Fruit fly (Drosophila melanogaster) whole organism, embryonic: Measurements from ENCODE around the gene mad2.
A peak's percentile ranks its signal among the peaks of the same experiment; 100 is the strongest.

ENCODE experiments used
- Asciz ChIP-seq: fragments of 200-800 bp; sonication (Bioruptor generic); optimal IDR thresholded peaks from 2 replicates; lab custom pipeline; 2017; ENCODE audit warnings: missing biosample characterization, mild to moderate bottlenecking, missing genetic modification characterization, missing genetic modification reagents
- CG10321 ChIP-seq: fragments of 200-800 bp; sonication (Bioruptor generic); IDR thresholded peaks from 2 replicates; pipeline ENCODE4 v1.3.6; 2022; ENCODE audit warnings: missing biosample characterization, missing genetic modification characterization
- CG11695 ChIP-seq: fragments of 200-800 bp; sonication (Bioruptor generic); IDR thresholded peaks from 3 replicates; pipeline ENCODE4 v1.3.6; 2022; ENCODE audit warnings: missing biosample characterization, missing genetic modification characterization
- CG12659 ChIP-seq: fragments of 200-800 bp; sonication (Bioruptor generic); optimal IDR thresholded peaks from 3 replicates; lab custom pipeline; 2017; ENCODE audit warnings: mild to moderate bottlenecking, missing biosample characterization, missing genetic modification reagents, missing genetic modification characterization
- CG14441 ChIP-seq: fragments of 200-800 bp; sonication (Bioruptor generic); IDR thresholded peaks from 2 replicates; pipeline ENCODE4 v1.3.6; 2022; ENCODE audit warnings: missing biosample characterization, missing genetic modification characterization
- CG14667 ChIP-seq: fragments of 200-800 bp; sonication (Bioruptor generic); IDR thresholded peaks from 2 replicates; pipeline ENCODE4 v1.3.6; 2022; ENCODE audit warnings: missing biosample characterization, missing genetic modification characterization
- CG15011 ChIP-seq: fragments of 200-800 bp; sonication (Bioruptor generic); optimal IDR thresholded peaks from 3 replicates; lab custom pipeline; 2018; ENCODE audit warnings: missing biosample characterization, mild to moderate bottlenecking, missing genetic modification characterization
- CG17328 ChIP-seq: fragments of 200-800 bp; sonication (Bioruptor generic); IDR thresholded peaks from 2 replicates; pipeline ENCODE4 v1.3.6; 2022; ENCODE audit warnings: missing biosample characterization, missing genetic modification characterization
- CG18476 ChIP-seq: fragments of 200-800 bp; sonication (Bioruptor generic); optimal IDR thresholded peaks from 2 replicates; lab custom pipeline; 2016; ENCODE audit warnings: missing biosample characterization, mild to moderate bottlenecking, missing genetic modification characterization
- CG2712 ChIP-seq: fragments of 200-800 bp; optimal IDR thresholded peaks from 3 replicates; lab custom pipeline; 2019; ENCODE audit warnings: missing biosample characterization, mild to moderate bottlenecking, missing genetic modification characterization, moderate library complexity
- CG32767 ChIP-seq: fragments of 200-800 bp; sonication (Bioruptor generic); IDR thresholded peaks from 2 replicates; pipeline ENCODE4 v1.3.6; 2022; ENCODE audit warnings: missing biosample characterization, missing genetic modification characterization
- CG3281 ChIP-seq: fragments of 200-800 bp; sonication (Bioruptor generic); optimal IDR thresholded peaks from 3 replicates; lab custom pipeline; 2017; ENCODE audit warnings: missing biosample characterization, mild to moderate bottlenecking, missing genetic modification characterization
- CG4282 ChIP-seq: fragments of 200-800 bp; sonication (Bioruptor generic); optimal IDR thresholded peaks from 2 replicates; lab custom pipeline; 2016; ENCODE audit warnings: missing biosample characterization, missing genetic modification characterization
- CG4617 ChIP-seq: fragments of 200-800 bp; sonication (Bioruptor generic); optimal IDR thresholded peaks from 3 replicates; lab custom pipeline; 2016; ENCODE audit warnings: missing biosample characterization, missing genetic modification characterization, borderline replicate concordance
- CG4730 ChIP-seq: fragments of 200-800 bp; sonication (Bioruptor generic); IDR thresholded peaks from 2 replicates; pipeline ENCODE4 v1.3.6; 2022; ENCODE audit warnings: missing biosample characterization, missing genetic modification characterization
- CG5180 ChIP-seq: fragments of 200-800 bp; sonication (Bioruptor generic); optimal IDR thresholded peaks from 3 replicates; lab custom pipeline; 2017; ENCODE audit warnings: missing biosample characterization, missing genetic modification characterization, mild to moderate bottlenecking, moderate library complexity, missing genetic modification reagents
- CG6175 ChIP-seq: fragments of 200-800 bp; sonication (Bioruptor generic); IDR thresholded peaks from 3 replicates; pipeline ENCODE4 v1.3.6; 2022; ENCODE audit warnings: missing biosample characterization, missing genetic modification characterization
- CG8359 ChIP-seq: fragments of 200-800 bp; sonication (Bioruptor generic); optimal IDR thresholded peaks from 2 replicates; lab custom pipeline; 2017; ENCODE audit warnings: missing biosample characterization, mild to moderate bottlenecking, missing genetic modification characterization, borderline replicate concordance
- CTCF ChIP-seq: fragments of 200-800 bp; sonication (Bioruptor generic); optimal IDR thresholded peaks from 2 replicates; lab custom pipeline; 2017; ENCODE audit warnings: missing biosample characterization, mild to moderate bottlenecking, missing genetic modification characterization, moderate library complexity
- Ets97D ChIP-seq: fragments of 200-800 bp; sonication (Bioruptor generic); optimal IDR thresholded peaks from 3 replicates; lab custom pipeline; 2016; ENCODE audit warnings: missing biosample characterization, missing genetic modification characterization
- Hr3 ChIP-seq: fragments of 200-800 bp; sonication (Bioruptor generic); optimal IDR thresholded peaks from 3 replicates; lab custom pipeline; 2016; ENCODE audit warnings: missing biosample characterization, missing genetic modification characterization
- Lpt ChIP-seq: fragments of >200 bp; optimal IDR thresholded peaks from 2 replicates; lab custom pipeline; 2018; ENCODE audit warnings: missing biosample characterization, missing genetic modification characterization
- Med ChIP-seq: fragments of 200-800 bp; sonication (Bioruptor generic); peaks from one replicate; lab custom pipeline; 2016; ENCODE audit warnings: missing biosample characterization, missing genetic modification characterization, mild to moderate bottlenecking, inconsistent platforms, moderate library complexity
- Meics ChIP-seq: fragments of 200-800 bp; sonication (Bioruptor generic); optimal IDR thresholded peaks from 2 replicates; lab custom pipeline; 2017; ENCODE audit warnings: missing biosample characterization, mild to moderate bottlenecking, missing genetic modification characterization
- Pdp1 ChIP-seq, 2 experiments: fragments of 200-800 bp; sonication (Bioruptor generic); optimal IDR thresholded peaks; 3 replicates each; lab custom pipeline; 2016; ENCODE audit warnings: missing biosample characterization in 2 of 2, missing genetic modification characterization in 2 of 2, mild to moderate bottlenecking in 1 of 2, moderate library complexity in 1 of 2
- Ssrp ChIP-seq: fragments of 200-800 bp; sonication (Bioruptor generic); optimal IDR thresholded peaks from 2 replicates; lab custom pipeline; 2018; ENCODE audit warnings: missing biosample characterization, mild to moderate bottlenecking, missing genetic modification characterization, moderate library complexity
- TFAM ChIP-seq: fragments of 200-800 bp; sonication (Bioruptor generic); optimal IDR thresholded peaks from 2 replicates; lab custom pipeline; 2017; ENCODE audit warnings: missing biosample characterization, missing genetic modification characterization, inconsistent platforms
- Tbp ChIP-seq: fragments of >200 bp; optimal IDR thresholded peaks from 2 replicates; lab custom pipeline; 2018; ENCODE audit warnings: missing biosample characterization, missing genetic modification characterization
- Trl ChIP-seq, 3 experiments: fragments of >200 bp in 2 of 3; fragments of 200-800 bp in 1 of 3; sonication (Bioruptor generic) in 1 of 3; optimal IDR thresholded peaks; 2 replicates in 1 of 3; 3 replicates in 2 of 3; lab custom pipeline; 2016 to 2017; ENCODE audit warnings: missing biosample characterization in 1 of 3, missing genetic modification characterization in 1 of 3
- Usf ChIP-seq: fragments of 200-800 bp; sonication (Bioruptor generic); optimal IDR thresholded peaks from 2 replicates; lab custom pipeline; 2017; ENCODE audit warnings: missing genotype, missing biosample characterization, missing genetic modification characterization
- Xbp1 ChIP-seq: fragments of 200-800 bp; sonication (Bioruptor generic); optimal IDR thresholded peaks from 3 replicates; lab custom pipeline; 2016; ENCODE audit warnings: missing biosample characterization, mild to moderate bottlenecking, missing genetic modification characterization
- al ChIP-seq: fragments of 200-800 bp; sonication (Bioruptor generic); IDR thresholded peaks from 2 replicates; pipeline ENCODE4 v1.3.6; 2022; ENCODE audit warnings: missing biosample characterization, missing genetic modification characterization
- disco-r ChIP-seq: fragments of 200-800 bp; sonication (Bioruptor generic); optimal IDR thresholded peaks from 2 replicates; lab custom pipeline; 2016; ENCODE audit warnings: missing biosample characterization, missing genetic modification characterization
- dm ChIP-seq: fragments of 200-800 bp; sonication (Bioruptor generic); optimal IDR thresholded peaks from 3 replicates; lab custom pipeline; 2016; ENCODE audit warnings: missing biosample characterization, missing genetic modification characterization
- dmrt11E ChIP-seq: fragments of 200-800 bp; sonication (Bioruptor generic); optimal IDR thresholded peaks from 3 replicates; lab custom pipeline; 2018; ENCODE audit warnings: missing biosample characterization, mild to moderate bottlenecking, missing genetic modification characterization, moderate library complexity
- gcm2 ChIP-seq: fragments of 200-800 bp; sonication (Bioruptor generic); optimal IDR thresholded peaks from 2 replicates; lab custom pipeline; 2016; ENCODE audit warnings: missing biosample characterization, missing genetic modification characterization
- gem ChIP-seq: fragments of 200-800 bp; sonication (Bioruptor generic); optimal IDR thresholded peaks from 2 replicates; lab custom pipeline; 2019; ENCODE audit warnings: missing biosample characterization, mild to moderate bottlenecking, missing genetic modification characterization, moderate library complexity
- grau ChIP-seq: fragments of 200-800 bp; optimal IDR thresholded peaks from 3 replicates; lab custom pipeline; 2019; ENCODE audit warnings: missing biosample characterization, mild to moderate bottlenecking, missing genetic modification characterization, moderate library complexity
- hkb ChIP-seq, 2 experiments: fragments of 200-800 bp in 1 of 2; fragments of >200 bp in 1 of 2; sonication (Bioruptor generic) in 1 of 2; IDR thresholded peaks in 1 of 2; optimal IDR thresholded peaks in 1 of 2; 2 replicates each; pipeline versions ENCODE4 v1.3.6 to Lab custom; 2017 to 2022; ENCODE audit warnings: missing biosample characterization in 1 of 2, missing genetic modification characterization in 1 of 2
- insv ChIP-seq, 2 experiments: fragments of 200-800 bp; sonication (Bioruptor generic); optimal IDR thresholded peaks; 3 replicates each; lab custom pipeline; 2016 to 2018; ENCODE audit warnings: missing biosample characterization in 2 of 2, missing genetic modification characterization in 2 of 2
- lab ChIP-seq: fragments of 200-800 bp; sonication (Bioruptor generic); optimal IDR thresholded peaks from 3 replicates; lab custom pipeline; 2017; ENCODE audit warnings: missing biosample characterization, missing genetic modification characterization, mild to moderate bottlenecking, moderate library complexity, missing genetic modification reagents
- pnt ChIP-seq: fragments of 200-800 bp; sonication (Bioruptor generic); optimal IDR thresholded peaks from 3 replicates; lab custom pipeline; 2016; ENCODE audit warnings: missing biosample characterization, missing genetic modification characterization
- prd ChIP-seq, 3 experiments: fragments of >200 bp in 2 of 3; fragments of 200-800 bp in 1 of 3; sonication (Bioruptor generic) in 1 of 3; optimal IDR thresholded peaks in 2 of 3; IDR thresholded peaks in 1 of 3; 2 replicates in 2 of 3; 3 replicates in 1 of 3; pipeline versions ENCODE4 v1.3.6 to Lab custom; 2017 to 2022; ENCODE audit warnings: missing biosample characterization in 1 of 3, missing genetic modification characterization in 1 of 3
- row ChIP-seq: fragments of 200-800 bp; sonication (Bioruptor generic); IDR thresholded peaks from 3 replicates; pipeline ENCODE4 v1.3.6; 2022; ENCODE audit warnings: missing biosample characterization, missing genetic modification characterization
- sima ChIP-seq: fragments of 200-800 bp; sonication (Bioruptor generic); optimal IDR thresholded peaks from 2 replicates; lab custom pipeline; 2016; ENCODE audit warnings: missing biosample characterization, missing genetic modification characterization
- slbo ChIP-seq: fragments of 200-800 bp; sonication (Bioruptor generic); IDR thresholded peaks from 2 replicates; pipeline ENCODE4 v1.3.6; 2022; ENCODE audit warnings: missing biosample characterization, missing genetic modification characterization
- twi ChIP-seq: fragments of 200-800 bp; optimal IDR thresholded peaks from 2 replicates; lab custom pipeline; 2019; ENCODE audit warnings: missing biosample characterization, mild to moderate bottlenecking, missing genetic modification characterization, moderate library complexity
- unc-4 ChIP-seq: fragments of 200-800 bp; sonication (Bioruptor generic); IDR thresholded peaks from 2 replicates; pipeline ENCODE4 v1.3.6; 2022; ENCODE audit warnings: missing biosample characterization, missing genetic modification characterization; ENCODE audit not compliant: partially characterized antibody
- wek ChIP-seq: fragments of 200-800 bp; sonication (Bioruptor generic); optimal IDR thresholded peaks from 3 replicates; lab custom pipeline; 2018; ENCODE audit warnings: missing biosample characterization, mild to moderate bottlenecking, missing genetic modification characterization, moderate library complexity
- zen ChIP-seq: fragments of 200-800 bp; sonication (Bioruptor generic); optimal IDR thresholded peaks from 3 replicates; lab custom pipeline; 2018; ENCODE audit warnings: missing biosample characterization, mild to moderate bottlenecking, missing genetic modification characterization, moderate library complexity

Gene mad2

dm6 chr3L:5821506-5821905 is 8.6 kb upstream of the mad2 start (continued):
- TF ChIP-seq Tbp (GFP tag; lab: Kevin White, UChicago) (no peak), CG4282 (no peak), twi (tag; lab: Kevin White, UChicago) (no peak), CG11695 (GFP tag; lab: Robert Waterston, UW) (no peak), CG14441 (GFP tag; lab: Robert Waterston, UW) (no peak), Ssrp (no peak), Usf (no peak), CG10321 (GFP tag; lab: Robert Waterston, UW) (no peak), Asciz (peak; percentile 5), zen (tag; lab: Kevin White, UChicago) (no peak), unc-4 (GFP tag; lab: Robert Waterston, UW) (no peak), CG5180 (GFP tag; lab: Kevin White, UChicago) (no peak), CG8359 (no peak), hkb (optimal IDR thresholded peaks at IDR 0.05; lab: Kevin White, UChicago) (no peak), hkb (GFP tag; IDR thresholded peaks at IDR 0.05; lab: Robert Waterston, UW) (no peak), CG6175 (no peak), CG15011 (no peak), CG2712 (tag; lab: Kevin White, UChicago) (no peak), dm (GFP tag; lab: Kevin White, UChicago) (no peak), TFAM (GFP tag; lab: Kevin White, UChicago) (no peak), gcm2 (no peak), CG4730 (no peak), lab (peak; percentile 11), sima (GFP tag; lab: Kevin White, UChicago) (no peak), Lpt (no peak), wek (GFP tag; lab: Kevin White, UChicago) (peak; percentile 4), CG32767 (no peak), CG4617 (GFP tag; lab: Kevin White, UChicago) (no peak), insv (GFP tag; optimal IDR thresholded peaks at IDR 0.05; lab: Kevin White, UChicago) (no peak), al (GFP tag; lab: Robert Waterston, UW) (no peak), CG14667 (no peak), Hr3 (GFP tag; lab: Kevin White, UChicago) (no peak)

- TF ChIP-seq Ets97D (GFP tag; lab: Kevin White, UChicago): no peak
- TF ChIP-seq disco-r: no peak
- peak; percentile 84 for TF ChIP-seq CTCF
Measured at dm6 chr3L:5820793-5821192, 7.9 kb upstream of the mad2 start.

DNA sequence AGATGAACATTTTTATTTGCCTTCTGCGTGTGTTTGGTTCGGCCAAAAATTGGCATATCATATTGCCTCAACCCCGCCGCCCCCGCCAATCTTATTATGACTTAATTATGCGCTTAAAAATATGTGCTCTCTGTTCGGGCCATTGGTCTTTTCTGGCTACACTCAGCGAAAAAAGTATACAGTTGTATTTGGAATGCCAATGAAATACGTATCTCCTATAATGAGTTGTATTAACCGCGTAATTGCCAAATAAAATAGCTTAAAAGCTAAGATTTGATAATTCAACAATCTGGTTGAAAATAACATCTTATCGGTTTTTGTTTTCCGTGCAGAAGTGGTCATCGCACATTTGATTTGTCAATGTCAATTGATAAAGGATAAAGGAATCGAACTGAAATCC is 7.1 kb upstream of the mad2 start:
- TF ChIP-seq CG3281 (GFP tag; lab: Kevin White, UChicago) (peak; percentile 29), prd (optimal IDR thresholded peaks at IDR 0.05; lab: Kevin White, UChicago) (no peak), prd (GFP tag; IDR thresholded peaks at IDR 0.05; lab: Robert Waterston, UW) (0 out of 3 replicates have a peak, but pooled peaks have one; percentile 42), row (0 out of 3 replicates have a peak, but pooled peaks have one; percentile 33), Med (GFP tag; lab: Kevin White, UChicago) (peak; percentile 83), Meics (GFP tag; lab: Kevin White, UChicago) (peak; percentile 3), grau (tag; lab: Kevin White, UChicago) (peak; percentile 7), Xbp1 (GFP tag; lab: Kevin White, UChicago) (peak; percentile 28), twi (tag; lab: Kevin White, UChicago) (no peak), slbo (GFP tag; lab: Robert Waterston, UW) (0 out of 2 replicates have a peak, but pooled peaks have one; percentile 33), CG18476 (GFP tag; lab: Kevin White, UChicago) (no peak), Asciz (no peak), CG17328 (peak; percentile 25; the same call in 1 of the 2 replicates), dmrt11E (tag; lab: Kevin White, UChicago) (peak; percentile 7), Trl (optimal IDR thresholded peaks at IDR 0.05; lab: Kevin White, UChicago) (no peak), Trl (GFP tag; optimal IDR thresholded peaks at IDR 0.05; lab: Kevin White, UChicago) (peak; percentile 33), CG4730 (0 out of 2 replicates have a peak, but pooled peaks have one; percentile 10), CG12659 (GFP tag; lab: Kevin White, UChicago) (peak; percentile 3), gem (tag; lab: Kevin White, UChicago) (peak; percentile 45), pnt (no peak), Pdp1 (GFP tag; optimal IDR thresholded peaks at IDR 0.05; lab: Kevin White, UChicago) (peak in 1 of 2 experiments; percentile 14)
